Worm (Caenorhabditis elegans) whole organism, young adult: ENCODE measurements around the gene chil-1.

ENCODE experiments used
- B0261.1 ChIP-seq: sonication (generic microtip); optimal IDR thresholded peaks from 2 replicates; lab custom pipeline; 2016; ENCODE audit warnings: mild to moderate bottlenecking, missing genetic modification characterization, moderate library complexity, missing compliant biosample characterization
- F33H1.4 ChIP-seq: fragments of 200-800 bp; sonication (Bioruptor generic); IDR thresholded peaks from 2 replicates; pipeline ENCODE4 v1.3.6; 2022; ENCODE audit warnings: missing genetic modification reagents, missing genetic modification characterization, missing compliant biosample characterization
- F37B4.10 ChIP-seq: fragments of 200-800 bp; sonication (Bioruptor generic); IDR thresholded peaks from 2 replicates; pipeline ENCODE4 v1.3.6; 2022; ENCODE audit warnings: missing genetic modification characterization, missing compliant biosample characterization
- F49E8.2 ChIP-seq: sonication (generic microtip); optimal IDR thresholded peaks from 3 replicates; lab custom pipeline; 2017; ENCODE audit warnings: missing genetic modification characterization, mild to moderate bottlenecking, missing compliant biosample characterization, antibody characterized with exemption, moderate library complexity; ENCODE audit not compliant: insufficient read depth
- F52B5.7 ChIP-seq: sonication (generic microtip); optimal IDR thresholded peaks from 2 replicates; lab custom pipeline; 2016; ENCODE audit warnings: mild to moderate bottlenecking, missing genetic modification characterization, missing compliant biosample characterization
- F57C9.4 ChIP-seq: sonication (generic microtip); optimal IDR thresholded peaks from 2 replicates; lab custom pipeline; 2017; ENCODE audit warnings: mild to moderate bottlenecking, missing genetic modification characterization, missing compliant biosample characterization
- T07F8.4 ChIP-seq: sonication (generic microtip); optimal IDR thresholded peaks from 2 replicates; lab custom pipeline; 2016; ENCODE audit warnings: mild to moderate bottlenecking, missing genetic modification characterization, moderate library complexity, missing compliant biosample characterization
- Y53F4B.3 ChIP-seq: fragments of 200-800 bp; sonication (Bioruptor generic); IDR thresholded peaks from 2 replicates; pipeline ENCODE4 v1.3.6; 2022; ENCODE audit warnings: missing genetic modification reagents, missing genetic modification characterization, missing compliant biosample characterization
- Y53G8AR.9 ChIP-seq: fragments of 200-800 bp; sonication (Bioruptor generic); conservative IDR thresholded peaks from 2 replicates; pipeline ENCODE4 v1.3.6; 2022; ENCODE audit warnings: missing genetic modification reagents, missing genetic modification characterization, missing compliant biosample characterization
- Y79H2A.3 ChIP-seq: fragments of 200-800 bp; sonication (Bioruptor generic); conservative IDR thresholded peaks from 2 replicates; pipeline ENCODE4 v1.3.6; 2022; ENCODE audit warnings: missing genetic modification reagents, missing genetic modification characterization, missing compliant biosample characterization
- ama-1 ChIP-seq, 3 experiments: fragments of 150-350 bp in 1 of 3; sonication (generic microtip) in 2 of 3; optimal IDR thresholded peaks; 2 replicates each; lab custom pipeline; 2014 to 2018; ENCODE audit warnings: missing biosample characterization in 2 of 3, missing genetic modification characterization in 2 of 3, missing genetic modification reagents in 2 of 3
- aptf-3 ChIP-seq: fragments of 200-800 bp; sonication (Bioruptor generic); IDR thresholded peaks from 2 replicates; pipeline ENCODE4 v1.3.6; 2022; ENCODE audit warnings: missing genetic modification characterization, missing compliant biosample characterization
- attf-5 ChIP-seq: fragments of 200-800 bp; sonication (Bioruptor generic); optimal IDR thresholded peaks from 2 replicates; lab custom pipeline; 2018; ENCODE audit warnings: mild to moderate bottlenecking, missing genetic modification characterization, missing compliant biosample characterization
- bed-2 ChIP-seq: fragments of 200-800 bp; sonication (Bioruptor generic); IDR thresholded peaks from 2 replicates; pipeline ENCODE4 v1.3.6; 2022; ENCODE audit warnings: missing genetic modification reagents, missing genetic modification characterization, missing compliant biosample characterization
- cebp-2 ChIP-seq: fragments of 200-800 bp; sonication (Bioruptor generic); IDR thresholded peaks from 2 replicates; pipeline ENCODE4 v1.3.6; 2022; ENCODE audit warnings: missing genetic modification characterization, missing compliant biosample characterization
- ceh-100 ChIP-seq: fragments of 200-800 bp; sonication (Bioruptor generic); IDR thresholded peaks from 2 replicates; pipeline ENCODE4 v1.3.6; 2022; ENCODE audit warnings: missing genetic modification reagents, missing genetic modification characterization, missing compliant biosample characterization
- dpff-1 ChIP-seq: sonication (generic microtip); optimal IDR thresholded peaks from 2 replicates; lab custom pipeline; 2017; ENCODE audit warnings: mild to moderate bottlenecking, missing genetic modification characterization, missing compliant biosample characterization
- efl-1 ChIP-seq: fragments of 150-350 bp; optimal IDR thresholded peaks from 2 replicates; lab custom pipeline; 2014; ENCODE audit warnings: missing biosample characterization, missing genetic modification reagents, missing genetic modification characterization
- egl-44 ChIP-seq: fragments of 200-800 bp; sonication (Bioruptor generic); IDR thresholded peaks from 2 replicates; pipeline ENCODE4 v1.3.6; 2022; ENCODE audit warnings: missing genetic modification reagents, missing genetic modification characterization, missing compliant biosample characterization
- fkh-3 ChIP-seq: sonication (generic microtip); optimal IDR thresholded peaks from 2 replicates; lab custom pipeline; 2016; ENCODE audit warnings: mild to moderate bottlenecking, missing genetic modification characterization, missing compliant biosample characterization
- hlh-26 ChIP-seq: fragments of 200-800 bp; sonication (Bioruptor generic); conservative IDR thresholded peaks from 2 replicates; pipeline ENCODE4 v1.3.6; 2022; ENCODE audit warnings: missing genetic modification reagents, missing genetic modification characterization, missing compliant biosample characterization
- hmg-1.2 ChIP-seq: fragments of 200-800 bp; sonication (Bioruptor generic); IDR thresholded peaks from 2 replicates; pipeline ENCODE4 v1.3.6; 2022; ENCODE audit warnings: missing genetic modification reagents, missing genetic modification characterization, missing compliant biosample characterization
- hmg-20 ChIP-seq: fragments of 200-800 bp; sonication (Bioruptor generic); IDR thresholded peaks from 2 replicates; pipeline ENCODE4 v1.3.6; 2022; ENCODE audit warnings: missing genetic modification reagents, missing genetic modification characterization, missing compliant biosample characterization
- hsf-1 ChIP-seq: fragments of 200-800 bp; sonication (Bioruptor generic); IDR thresholded peaks from 2 replicates; pipeline ENCODE4 v1.3.6; 2022; ENCODE audit warnings: missing genetic modification reagents, missing genetic modification characterization, missing compliant biosample characterization
- lin-54 ChIP-seq: fragments of 200-800 bp; sonication (Bioruptor generic); optimal IDR thresholded peaks from 2 replicates; lab custom pipeline; 2018; ENCODE audit warnings: mild to moderate bottlenecking, missing genetic modification characterization, missing compliant biosample characterization
- madf-10 ChIP-seq: sonication (generic microtip); optimal IDR thresholded peaks from 2 replicates; lab custom pipeline; 2016; ENCODE audit warnings: mild to moderate bottlenecking, missing genetic modification characterization, missing compliant biosample characterization
- madf-6 ChIP-seq: fragments of 200-800 bp; sonication (Bioruptor generic); IDR thresholded peaks from 2 replicates; pipeline ENCODE4 v1.3.6; 2022; ENCODE audit warnings: missing genetic modification reagents, missing genetic modification characterization, missing compliant biosample characterization
- madf-8 ChIP-seq: fragments of 200-800 bp; sonication (Bioruptor generic); conservative IDR thresholded peaks from 2 replicates; pipeline ENCODE4 v1.3.6; 2022; ENCODE audit warnings: missing genetic modification reagents, missing genetic modification characterization, missing compliant biosample characterization
- mcd-1 ChIP-seq: fragments of 200-800 bp; sonication (Bioruptor generic); IDR thresholded peaks from 2 replicates; pipeline ENCODE4 v1.3.6; 2022; ENCODE audit warnings: missing genetic modification reagents, missing genetic modification characterization, missing compliant biosample characterization
- mel-28 ChIP-seq: sonication (generic microtip); optimal IDR thresholded peaks from 2 replicates; lab custom pipeline; 2016; ENCODE audit warnings: borderline replicate concordance, mild to moderate bottlenecking, missing genetic modification characterization, missing compliant biosample characterization
- mxl-1 ChIP-seq: sonication (generic microtip); optimal IDR thresholded peaks from 2 replicates; lab custom pipeline; 2016; ENCODE audit warnings: missing genetic modification characterization, missing compliant biosample characterization
- nfyb-1 ChIP-seq: fragments of 200-800 bp; sonication (Bioruptor generic); IDR thresholded peaks from 2 replicates; pipeline ENCODE4 v1.3.6; 2022; ENCODE audit warnings: missing genetic modification reagents, missing genetic modification characterization, missing compliant biosample characterization
- nhr-120 ChIP-seq: fragments of 200-800 bp; sonication (Bioruptor generic); IDR thresholded peaks from 2 replicates; pipeline ENCODE4 v1.3.6; 2022; ENCODE audit warnings: missing genetic modification characterization, missing compliant biosample characterization
- nhr-90 ChIP-seq: sonication (generic microtip); optimal IDR thresholded peaks from 2 replicates; lab custom pipeline; 2016; ENCODE audit warnings: missing genotype, mild to moderate bottlenecking, missing genetic modification characterization, missing compliant biosample characterization
- pha-4 ChIP-seq: fragments of 150-350 bp; sonication (generic microtip); optimal IDR thresholded peaks from 2 replicates; lab custom pipeline; 2014; ENCODE audit warnings: missing biosample characterization, missing genetic modification reagents, missing genetic modification characterization
- repo-1 ChIP-seq: sonication (generic microtip); optimal IDR thresholded peaks from 2 replicates; lab custom pipeline; 2017; ENCODE audit warnings: mild to moderate bottlenecking, missing genetic modification characterization, missing compliant biosample characterization
- rpc-1 ChIP-seq, 2 experiments: fragments of 150-350 bp in 1 of 2; sonication (generic microtip) in 1 of 2; optimal IDR thresholded peaks; 2 replicates each; lab custom pipeline; 2014 to 2018; ENCODE audit warnings: missing biosample characterization in 1 of 2, missing genetic modification characterization in 1 of 2, missing genetic modification reagents in 1 of 2, missing genotype in 1 of 2
- tbp1 ChIP-seq: fragments of 200-800 bp; sonication (Bioruptor generic); optimal IDR thresholded peaks from 2 replicates; lab custom pipeline; 2018; ENCODE audit warnings: mild to moderate bottlenecking, missing genetic modification characterization, missing compliant biosample characterization
- unc-130 ChIP-seq: sonication (generic microtip); optimal IDR thresholded peaks from 2 replicates; lab custom pipeline; 2016; ENCODE audit warnings: missing genetic modification reagents, missing genetic modification characterization, missing compliant biosample characterization
- zim-3 ChIP-seq: sonication (generic microtip); optimal IDR thresholded peaks from 2 replicates; lab custom pipeline; 2017; ENCODE audit warnings: mild to moderate bottlenecking, missing genetic modification characterization, moderate library complexity, missing compliant biosample characterization
- ztf-22 ChIP-seq: fragments of 200-800 bp; sonication (Bioruptor generic); optimal IDR thresholded peaks from 2 replicates; lab custom pipeline; 2018; ENCODE audit warnings: mild to moderate bottlenecking, missing genetic modification characterization, moderate library complexity, missing compliant biosample characterization
- ztf-26 ChIP-seq: sonication (generic microtip); optimal IDR thresholded peaks from 2 replicates; lab custom pipeline; 2017; ENCODE audit warnings: missing genetic modification characterization, missing compliant biosample characterization
- ztf-28 ChIP-seq: fragments of 200-800 bp; sonication (Bioruptor generic); IDR thresholded peaks from 2 replicates; pipeline ENCODE4 v1.3.6; 2022; ENCODE audit warnings: missing genetic modification reagents, missing genetic modification characterization, missing compliant biosample characterization
- ztf-6 ChIP-seq: fragments of 200-800 bp; sonication (Bioruptor generic); IDR thresholded peaks from 2 replicates; pipeline ENCODE4 v1.3.6; 2022; ENCODE audit warnings: missing genetic modification reagents, missing genetic modification characterization, missing compliant biosample characterization

chil-1 gene

DNA sequence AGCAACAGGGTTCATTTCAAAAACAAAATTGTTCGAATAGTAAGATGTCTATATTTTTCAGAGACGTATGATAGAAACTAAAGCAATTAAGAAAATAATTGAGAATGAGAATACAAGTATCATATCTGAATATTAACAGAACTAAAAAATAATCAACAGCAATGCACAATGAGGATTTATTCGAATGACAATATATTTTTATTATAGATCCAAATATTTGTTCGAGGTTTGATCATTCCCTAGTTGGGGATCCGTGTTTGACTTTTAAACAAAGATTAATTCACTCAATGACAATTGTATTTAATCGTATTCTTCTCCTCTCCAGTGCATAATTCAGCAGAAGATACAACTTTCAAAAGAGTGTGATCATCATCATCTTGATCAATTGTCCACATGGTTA, 4.1 kb downstream of the chil-1 start, which contains the start of gene C08H9.18:
Gene C08H9.18, minus strand, starts transcription at position 101 of the 400 bp plus-strand sequence.
- no peak for TF ChIP-seq mxl-1 (tag; lab: Kevin White, UChicago)
- TF ChIP-seq mel-28 (tag; lab: Kevin White, UChicago), result no peak
- TF ChIP-seq B0261.1, result no peak
- TF ChIP-seq ztf-22 (GFP tag; lab: Kevin White, UChicago), result no peak
- TF ChIP-seq F33H1.4 (GFP tag; lab: Robert Waterston, UW), result no peak
- no peak for TF ChIP-seq lin-54 (GFP tag; lab: Kevin White, UChicago)
- no peak for TF ChIP-seq cebp-2 (GFP tag; lab: Robert Waterston, UW)
- TF ChIP-seq hlh-26, result no peak
- no peak for TF ChIP-seq madf-10 (tag; lab: Kevin White, UChicago)

DNA sequence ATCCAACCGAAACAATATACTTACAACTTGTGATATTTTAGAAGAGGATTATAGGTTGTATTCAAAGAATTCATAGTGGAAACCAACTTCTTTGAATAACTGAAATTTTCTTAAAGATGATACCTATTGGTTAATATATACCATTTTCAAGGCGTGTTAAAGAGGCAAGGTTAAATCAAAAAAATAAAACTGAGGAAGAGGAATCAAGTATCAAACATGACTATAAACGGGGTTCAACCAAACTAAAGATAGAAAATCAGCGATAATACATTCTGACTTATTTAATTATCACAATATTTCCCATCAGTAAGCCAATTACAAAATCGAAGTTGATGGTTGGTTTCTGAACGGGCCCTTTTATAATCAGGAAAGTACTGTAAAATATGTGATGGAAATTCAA, 4.9 kb downstream of the chil-1 start, which contains the start of gene chil-3:
Gene chil-3, minus strand, starts transcription at position 101 of the 400 bp plus-strand sequence.
- TF ChIP-seq ztf-26 (tag; lab: Kevin White, UChicago) (no peak), hmg-1.2 (no peak), aptf-3 (no peak), zim-3 (tag; lab: Kevin White, UChicago) (no peak), Y53G8AR.9 (GFP tag; lab: Robert Waterston, UW) (no peak), Y53F4B.3 (GFP tag; lab: Robert Waterston, UW) (no peak), hmg-20 (GFP tag; lab: Robert Waterston, UW) (no peak), attf-5 (no peak), ceh-100 (GFP tag; lab: Robert Waterston, UW) (no peak), efl-1 (GFP tag; lab: Kevin White, UChicago) (no peak), mxl-1 (tag; lab: Kevin White, UChicago) (no peak), ztf-28 (no peak), dpff-1 (no peak), F52B5.7 (tag; lab: Kevin White, UChicago) (no peak)

DNA sequence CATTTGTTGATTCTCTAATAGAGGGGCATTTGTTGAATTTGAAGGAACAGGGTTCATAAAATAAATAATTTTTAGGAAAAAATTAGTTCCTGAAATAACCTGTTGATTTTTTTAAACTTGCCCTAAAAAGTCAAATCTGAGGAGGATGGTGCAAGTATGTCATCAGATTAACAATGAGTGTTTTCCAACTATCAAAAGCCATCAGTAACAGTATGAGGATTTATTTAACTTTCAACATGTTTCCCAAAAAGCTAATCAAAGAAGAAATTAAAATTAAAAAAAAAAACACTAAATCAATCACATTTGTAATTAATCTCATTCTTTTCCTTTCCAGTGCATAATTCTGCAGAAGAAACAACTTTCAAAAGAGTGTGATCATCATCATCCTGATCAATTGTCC, 6.7 kb downstream of the chil-1 start, which contains the start of gene chil-5:
Gene chil-5, minus strand, starts transcription at position 101 of the 400 bp plus-strand sequence.
- no peak for TF ChIP-seq pha-4 (tag; lab: Kevin White, UChicago)
- TF ChIP-seq nhr-120 (GFP tag; lab: Robert Waterston, UW), result no peak
- no peak for TF ChIP-seq unc-130 (GFP tag; lab: Kevin White, UChicago)
- no peak for TF ChIP-seq efl-1 (GFP tag; lab: Kevin White, UChicago)
- no peak for TF ChIP-seq madf-8 (GFP tag; lab: Robert Waterston, UW)
- TF ChIP-seq nfyb-1 (GFP tag; lab: Robert Waterston, UW), result no peak
- no peak for TF ChIP-seq T07F8.4 (tag; lab: Kevin White, UChicago)
- no peak for TF ChIP-seq F37B4.10
- no peak for TF ChIP-seq attf-5

DNA sequence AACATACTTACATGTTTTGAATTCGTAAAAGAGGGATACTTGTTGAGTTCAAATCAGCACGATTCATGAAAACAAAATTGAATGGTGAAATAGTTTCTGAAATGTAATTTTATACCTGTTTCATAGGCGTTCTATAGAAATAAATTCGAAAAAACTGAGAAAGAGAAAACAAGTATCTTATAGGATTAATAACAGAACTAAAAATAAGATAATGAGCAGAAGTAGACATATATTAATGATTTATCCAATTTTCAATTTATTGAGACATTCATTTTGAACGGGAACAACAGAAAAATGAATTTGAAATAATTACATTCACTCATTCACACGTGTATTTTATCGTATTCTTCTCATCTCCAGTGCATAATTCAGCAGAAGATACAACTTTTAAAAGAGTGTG, 8.5 kb downstream of the chil-1 start, which contains the start of gene chil-6:
Gene chil-6, minus strand, starts transcription at position 101 of the 400 bp plus-strand sequence.
- no peak for TF ChIP-seq T07F8.4 (tag; lab: Kevin White, UChicago)
- no peak for TF ChIP-seq F52B5.7 (tag; lab: Kevin White, UChicago)
- no peak for TF ChIP-seq egl-44 (GFP tag; lab: Robert Waterston, UW)
- TF ChIP-seq hsf-1 (GFP tag; lab: Robert Waterston, UW), result no peak
- no peak for TF ChIP-seq bed-2 (GFP tag; lab: Robert Waterston, UW)
- TF ChIP-seq rpc-1 (optimal IDR thresholded peaks at IDR 0.05; lab: Kevin White, UChicago), result no peak
- TF ChIP-seq rpc-1 (tag; optimal IDR thresholded peaks at IDR 0.05; lab: Kevin White, UChicago), result no peak
- TF ChIP-seq aptf-3, result no peak
- no peak for TF ChIP-seq ztf-6
- TF ChIP-seq madf-6 (GFP tag; lab: Robert Waterston, UW), result no peak
- TF ChIP-seq Y79H2A.3 (GFP tag; lab: Robert Waterston, UW), result no peak
- no peak for TF ChIP-seq F57C9.4 (tag; lab: Kevin White, UChicago)
- TF ChIP-seq tbp1, result no peak
- no peak for TF ChIP-seq fkh-3 (tag; lab: Kevin White, UChicago)
- TF ChIP-seq mcd-1, result no peak
- no peak for TF ChIP-seq nhr-90 (tag; lab: Kevin White, UChicago)
- TF ChIP-seq ama-1 (optimal IDR thresholded peaks at IDR 0.05; lab: Kevin White, UChicago), result no peak
- TF ChIP-seq ama-1 (GFP tag; optimal IDR thresholded peaks at IDR 0.05; lab: Kevin White, UChicago), result no peak
- no peak for TF ChIP-seq F49E8.2 (tag; lab: Kevin White, UChicago)
- TF ChIP-seq repo-1 (tag; lab: Kevin White, UChicago), result no peak
- TF ChIP-seq, all 124 proteins: peak for 0
